Worm (Caenorhabditis elegans) whole organism, L1 larva: ENCODE data around the gene F49C12.5.
A peak's percentile ranks its signal among the peaks of the same experiment; 100 is the strongest.

ENCODE experiments used
- C04F5.9 ChIP-seq: sonication (generic microtip); optimal IDR thresholded peaks from 2 replicates; lab custom pipeline; 2016; ENCODE audit warnings: missing genetic modification characterization, missing compliant biosample characterization
- C16A3.4 ChIP-seq: fragments of 150-350 bp; optimal IDR thresholded peaks from 2 replicates; lab custom pipeline; 2014; ENCODE audit warnings: missing biosample characterization, missing genetic modification characterization
- F16B12.6 ChIP-seq: fragments of 150-350 bp; optimal IDR thresholded peaks from 2 replicates; lab custom pipeline; 2014; ENCODE audit warnings: missing biosample characterization, missing genetic modification characterization
- Y116A8C.19 ChIP-seq: sonication (generic microtip); optimal IDR thresholded peaks from 2 replicates; lab custom pipeline; 2016; ENCODE audit warnings: missing compliant biosample characterization, missing genetic modification characterization, borderline replicate concordance
- blmp-1 ChIP-seq: fragments of 150-350 bp; optimal IDR thresholded peaks from 2 replicates; lab custom pipeline; 2014; ENCODE audit warnings: missing biosample characterization, missing genetic modification characterization
- ceh-63 ChIP-seq: fragments of 200-800 bp; sonication (Bioruptor generic); optimal IDR thresholded peaks from 2 replicates; lab custom pipeline; 2018; ENCODE audit warnings: mild to moderate bottlenecking, missing genetic modification characterization, missing compliant biosample characterization
- dpl-1 ChIP-seq, 3 experiments: fragments of 150-350 bp in 2 of 3; sonication (generic microtip) in 1 of 3; optimal IDR thresholded peaks; 2 replicates each; lab custom pipeline; 2014 to 2017; ENCODE audit warnings: missing biosample characterization in 3 of 3, missing genetic modification characterization in 3 of 3, missing genetic modification reagents in 3 of 3
- dsc-1 ChIP-seq: sonication (generic microtip); optimal IDR thresholded peaks from 2 replicates; lab custom pipeline; 2016; ENCODE audit warnings: mild to moderate bottlenecking, missing genetic modification characterization, missing compliant biosample characterization
- efl-1 ChIP-seq, 4 experiments: fragments of 150-350 bp; optimal IDR thresholded peaks in 3 of 4; peaks in 1 of 4; 1 replicate in 1 of 4; 2 replicates in 3 of 4; lab custom pipeline; 2014; ENCODE audit warnings: missing biosample characterization in 2 of 4, missing genetic modification characterization in 2 of 4, missing genetic modification reagents in 2 of 4
- elt-3 ChIP-seq, 6 experiments: fragments of 150-350 bp in 1 of 6; sonication (generic microtip); optimal IDR thresholded peaks; 2 replicates each; lab custom pipeline; 2017 to 2018; ENCODE audit warnings: missing biosample characterization in 6 of 6, missing genetic modification characterization in 6 of 6, inconsistent platforms in 1 of 6
- ets-5 ChIP-seq: fragments of 200-800 bp; sonication (Bioruptor generic); IDR thresholded peaks from 2 replicates; pipeline ENCODE4 v1.3.6; 2022; ENCODE audit warnings: missing genetic modification characterization, missing compliant biosample characterization
- fkh-10 ChIP-seq: sonication (generic microtip); optimal IDR thresholded peaks from 2 replicates; lab custom pipeline; 2017; ENCODE audit warnings: missing biosample characterization, missing genetic modification reagents, missing genetic modification characterization
- fkh-8 ChIP-seq: sonication (generic microtip); optimal IDR thresholded peaks from 2 replicates; lab custom pipeline; 2016; ENCODE audit warnings: mild to moderate bottlenecking, missing genetic modification characterization, missing compliant biosample characterization
- fos-1 ChIP-seq: fragments of 150-350 bp; optimal IDR thresholded peaks from 2 replicates; lab custom pipeline; 2014; ENCODE audit warnings: missing biosample characterization, missing genetic modification characterization
- grh-1 ChIP-seq: fragments of 200-800 bp; sonication (Bioruptor generic); IDR thresholded peaks from 2 replicates; pipeline ENCODE4 v1.3.6; 2022; ENCODE audit warnings: missing genetic modification reagents, missing genetic modification characterization, missing compliant biosample characterization
- hpl-2 ChIP-seq: fragments of 150-350 bp; optimal IDR thresholded peaks from 2 replicates; lab custom pipeline; 2014; ENCODE audit warnings: missing biosample characterization, missing genetic modification reagents, missing genetic modification characterization
- irx-1 ChIP-seq: sonication (generic microtip); optimal IDR thresholded peaks from 2 replicates; lab custom pipeline; 2016; ENCODE audit warnings: missing genetic modification characterization, missing compliant biosample characterization
- lin-14 ChIP-seq: fragments of 200-800 bp; sonication (Bioruptor generic); optimal IDR thresholded peaks from 2 replicates; lab custom pipeline; 2018; ENCODE audit warnings: mild to moderate bottlenecking, missing genetic modification characterization, moderate library complexity, missing compliant biosample characterization
- lin-35 ChIP-seq, 2 experiments: fragments of 150-350 bp; optimal IDR thresholded peaks; 2 replicates each; lab custom pipeline; 2014; ENCODE audit warnings: missing biosample characterization in 2 of 2, missing genetic modification characterization in 2 of 2, missing genetic modification reagents in 2 of 2
- lsy-2 ChIP-seq, 2 experiments: fragments of 150-350 bp; optimal IDR thresholded peaks; 2 replicates each; lab custom pipeline; 2014; ENCODE audit warnings: missing biosample characterization in 2 of 2, missing genetic modification characterization in 2 of 2
- mab-9 ChIP-seq: fragments of 200-800 bp; sonication (Bioruptor generic); IDR thresholded peaks from 2 replicates; pipeline ENCODE4 v1.3.6; 2022; ENCODE audit warnings: missing genetic modification reagents, missing genetic modification characterization, missing compliant biosample characterization
- mdl-1 ChIP-seq, 2 experiments: fragments of 150-350 bp; optimal IDR thresholded peaks; 2 replicates each; lab custom pipeline; 2014 to 2017; ENCODE audit warnings: missing biosample characterization in 2 of 2, missing genetic modification characterization in 2 of 2, inconsistent platforms in 1 of 2
- mef-2 ChIP-seq: fragments of 150-350 bp; optimal IDR thresholded peaks from 2 replicates; lab custom pipeline; 2014; ENCODE audit warnings: missing biosample characterization, missing genetic modification characterization
- mep-1 ChIP-seq: fragments of 150-350 bp; optimal IDR thresholded peaks from 2 replicates; lab custom pipeline; 2014; ENCODE audit warnings: missing biosample characterization, missing genetic modification characterization
- nhr-12 ChIP-seq: sonication (generic microtip); optimal IDR thresholded peaks from 2 replicates; lab custom pipeline; 2017; ENCODE audit warnings: missing biosample characterization, missing genetic modification characterization
- nhr-20 ChIP-seq: sonication (generic microtip); optimal IDR thresholded peaks from 2 replicates; lab custom pipeline; 2016; ENCODE audit warnings: mild to moderate bottlenecking, missing genetic modification characterization, missing compliant biosample characterization
- nhr-47 ChIP-seq: sonication (generic microtip); optimal IDR thresholded peaks from 2 replicates; lab custom pipeline; 2016; ENCODE audit warnings: mild to moderate bottlenecking, missing genetic modification characterization, moderate library complexity, missing compliant biosample characterization
- nhr-71 ChIP-seq: sonication (generic microtip); optimal IDR thresholded peaks from 2 replicates; lab custom pipeline; 2016; ENCODE audit warnings: mild to moderate bottlenecking, missing genetic modification characterization, moderate library complexity, missing compliant biosample characterization
- pag-3 ChIP-seq: sonication (generic microtip); optimal IDR thresholded peaks from 2 replicates; lab custom pipeline; 2017; ENCODE audit warnings: missing genetic modification characterization, mild to moderate bottlenecking, missing compliant biosample characterization, antibody characterized with exemption, borderline replicate concordance; ENCODE audit not compliant: insufficient read depth
- pax-3 ChIP-seq: fragments of 200-800 bp; sonication (Bioruptor generic); optimal IDR thresholded peaks from 2 replicates; lab custom pipeline; 2018; ENCODE audit warnings: mild to moderate bottlenecking, missing genetic modification characterization, moderate library complexity, missing compliant biosample characterization
- rnt-1 ChIP-seq: sonication (generic microtip); optimal IDR thresholded peaks from 2 replicates; lab custom pipeline; 2016; ENCODE audit warnings: mild to moderate bottlenecking, missing genetic modification characterization, moderate library complexity, missing compliant biosample characterization
- snu-23 ChIP-seq: sonication (generic microtip); optimal IDR thresholded peaks from 2 replicates; lab custom pipeline; 2016; ENCODE audit warnings: missing genetic modification characterization, missing compliant biosample characterization
- sptf-1 ChIP-seq: fragments of 150-350 bp; optimal IDR thresholded peaks from 2 replicates; lab custom pipeline; 2014; ENCODE audit warnings: missing biosample characterization, missing genetic modification characterization
- swsn-7 ChIP-seq: sonication (generic microtip); optimal IDR thresholded peaks from 2 replicates; lab custom pipeline; 2016; ENCODE audit warnings: missing genetic modification characterization, missing compliant biosample characterization
- tbx-2 ChIP-seq: sonication (generic microtip); optimal IDR thresholded peaks from 2 replicates; lab custom pipeline; 2016; ENCODE audit warnings: missing genetic modification characterization, missing compliant biosample characterization
- unc-130 ChIP-seq: fragments of 150-350 bp; optimal IDR thresholded peaks from 2 replicates; lab custom pipeline; 2017; ENCODE audit warnings: missing biosample characterization, missing genetic modification characterization, inconsistent platforms
- unc-62 ChIP-seq: fragments of 150-350 bp; optimal IDR thresholded peaks from 2 replicates; lab custom pipeline; 2014; ENCODE audit warnings: missing biosample characterization, missing genetic modification reagents, missing genetic modification characterization
- vab-15 ChIP-seq: sonication (generic microtip); optimal IDR thresholded peaks from 2 replicates; lab custom pipeline; 2017; ENCODE audit warnings: missing genotype, mild to moderate bottlenecking, missing genetic modification characterization, missing compliant biosample characterization
- xbp-1 ChIP-seq: sonication (generic microtip); optimal IDR thresholded peaks from 2 replicates; lab custom pipeline; 2016; ENCODE audit warnings: missing genetic modification characterization, missing compliant biosample characterization
- zip-4 ChIP-seq: fragments of 200-800 bp; sonication (Bioruptor generic); optimal IDR thresholded peaks from 2 replicates; lab custom pipeline; 2018; ENCODE audit warnings: mild to moderate bottlenecking, missing genetic modification characterization, moderate library complexity, missing compliant biosample characterization
- ztf-4 ChIP-seq: fragments of 150-350 bp; optimal IDR thresholded peaks from 2 replicates; lab custom pipeline; 2014; ENCODE audit warnings: missing biosample characterization, missing genetic modification characterization

The F49C12.5 gene

ce11 chrIV:9339205-9339604 is 34.5 kb downstream of the F49C12.5 start, which contains the start of gene T20D3.6:
TSS of gene T20D3.6 (minus strand) at chrIV:9339305.
- TF ChIP-seq zip-4 (GFP tag; lab: Kevin White, UChicago) (no peak), swsn-7 (no peak), F16B12.6 (tag; lab: Kevin White, UChicago) (no peak), Y116A8C.19 (tag; lab: Kevin White, UChicago) (no peak), grh-1 (no peak), fkh-8 (no peak), hpl-2 (no peak), efl-1 (optimal IDR thresholded peaks at IDR 0.05; lab: Kevin White, UChicago) (no peak), efl-1 (GFP tag; optimal IDR thresholded peaks at IDR 0.05 in 1 of 2; lab: Kevin White, UChicago) (no peak), unc-130 (tag; lab: Kevin White, UChicago) (no peak), ztf-4 (no peak), irx-1 (tag; lab: Kevin White, UChicago) (no peak), nhr-12 (no peak), lin-35 (GFP tag; optimal IDR thresholded peaks at IDR 0.05; lab: Kevin White, UChicago) (no peak), vab-15 (tag; lab: Kevin White, UChicago) (no peak), elt-3 (tag; optimal IDR thresholded peaks at IDR 0.05; lab: Kevin White, UChicago) (no peak)

ce11 chrIV:9341591-9341990 is 36.9 kb downstream of the F49C12.5 start, which contains the start of gene vps-26:
TSS of gene vps-26 (minus strand) at chrIV:9341790.
- TF ChIP-seq nhr-20 (tag; lab: Kevin White, UChicago) (peak; percentile 8), F16B12.6 (tag; lab: Kevin White, UChicago) (peak; percentile 3), sptf-1 (tag; lab: Kevin White, UChicago) (no peak), mdl-1 (tag; optimal IDR thresholded peaks at IDR 0.05; lab: Kevin White, UChicago) (peak in 1 of 2 experiments; percentile 7), dsc-1 (tag; lab: Kevin White, UChicago) (no peak), xbp-1 (tag; lab: Kevin White, UChicago) (peak; percentile 22), mep-1 (tag; lab: Kevin White, UChicago) (peak; percentile 37), C04F5.9 (tag; lab: Kevin White, UChicago) (no peak), snu-23 (GFP tag; lab: Kevin White, UChicago) (peak; percentile 33), dpl-1 (GFP tag; optimal IDR thresholded peaks at IDR 0.05; lab: Kevin White, UChicago) (peak; percentile 1 to 46 (median 13)), irx-1 (tag; lab: Kevin White, UChicago) (peak; percentile 13), ceh-63 (GFP tag; lab: Kevin White, UChicago) (no peak), pax-3 (tag; lab: Kevin White, UChicago) (no peak), nhr-47 (tag; lab: Kevin White, UChicago) (peak; percentile 2), lsy-2 (tag; optimal IDR thresholded peaks at IDR 0.05; lab: Kevin White, UChicago) (peak; percentile 32 to 55), tbx-2 (tag; lab: Kevin White, UChicago) (no peak), elt-3 (tag; optimal IDR thresholded peaks at IDR 0.05; lab: Kevin White, UChicago) (no peak), rnt-1 (tag; lab: Kevin White, UChicago) (peak; percentile 7), nhr-71 (tag; lab: Kevin White, UChicago) (peak; percentile 37), blmp-1 (tag; lab: Kevin White, UChicago) (peak; percentile 9), mef-2 (tag; lab: Kevin White, UChicago) (no peak), fos-1 (tag; lab: Kevin White, UChicago) (no peak), lin-14 (GFP tag; lab: Kevin White, UChicago) (peak; percentile 39), efl-1 (optimal IDR thresholded peaks at IDR 0.05; lab: Kevin White, UChicago) (peak; percentile 35 to 43), efl-1 (GFP tag; optimal IDR thresholded peaks at IDR 0.05 in 1 of 2; lab: Kevin White, UChicago) (peak in 1 of 2 experiments; percentile 38), unc-130 (tag; lab: Kevin White, UChicago) (no peak), unc-62 (GFP tag; lab: Kevin White, UChicago) (no peak), pag-3 (tag; lab: Kevin White, UChicago) (no peak), lin-35 (GFP tag; optimal IDR thresholded peaks at IDR 0.05; lab: Kevin White, UChicago) (peak; percentile 20 to 39), mab-9 (GFP tag; lab: Robert Waterston, UW) (no peak), C16A3.4 (no peak), fkh-10 (GFP tag; lab: Kevin White, UChicago) (no peak), ets-5 (GFP tag; lab: Robert Waterston, UW) (no peak)
